Fruit fly (Drosophila melanogaster) whole organism, embryonic: ENCODE results near the gene Dr.
A peak's percentile ranks its signal among the peaks of the same experiment; 100 is the strongest.

Experiments
- Adf1 ChIP-seq: fragments of 200-800 bp; sonication (Bioruptor generic); IDR thresholded peaks from 2 replicates; pipeline ENCODE4 v1.3.6; 2022; ENCODE audit warnings: missing biosample characterization, missing genetic modification characterization
- CG10321 ChIP-seq: fragments of 200-800 bp; sonication (Bioruptor generic); IDR thresholded peaks from 2 replicates; pipeline ENCODE4 v1.3.6; 2022; ENCODE audit warnings: missing biosample characterization, missing genetic modification characterization
- CG10462 ChIP-seq: fragments of 200-800 bp; sonication (Bioruptor generic); optimal IDR thresholded peaks from 2 replicates; lab custom pipeline; 2016; ENCODE audit warnings: missing biosample characterization, missing genetic modification characterization
- CG14050 ChIP-seq: fragments of 200-800 bp; sonication (Bioruptor generic); IDR thresholded peaks from 3 replicates; pipeline ENCODE4 v1.3.6; 2022; ENCODE audit warnings: missing biosample characterization, missing genetic modification characterization
- CG1647 ChIP-seq: fragments of 200-800 bp; sonication (Bioruptor generic); optimal IDR thresholded peaks from 3 replicates; lab custom pipeline; 2016; ENCODE audit warnings: missing biosample characterization, missing genetic modification characterization
- CG16779 ChIP-seq: fragments of 200-800 bp; sonication (Bioruptor generic); IDR thresholded peaks from 2 replicates; pipeline ENCODE4 v1.3.6; 2022; ENCODE audit warnings: missing biosample characterization, missing genetic modification characterization
- CG17612 ChIP-seq: fragments of 200-800 bp; sonication (Bioruptor generic); IDR thresholded peaks from 2 replicates; pipeline ENCODE4 v1.3.6; 2022; ENCODE audit warnings: missing biosample characterization, missing genetic modification characterization
- CG18262 ChIP-seq: fragments of 200-800 bp; optimal IDR thresholded peaks from 3 replicates; lab custom pipeline; 2019; ENCODE audit warnings: missing biosample characterization, mild to moderate bottlenecking, missing genetic modification characterization, moderate library complexity
- CG1832 ChIP-seq: fragments of 200-800 bp; sonication (Bioruptor generic); optimal IDR thresholded peaks from 2 replicates; lab custom pipeline; 2017; ENCODE audit warnings: missing biosample characterization, mild to moderate bottlenecking, missing genetic modification characterization, inconsistent platforms
- CG30020 ChIP-seq: fragments of 200-800 bp; optimal IDR thresholded peaks from 2 replicates; lab custom pipeline; 2019; ENCODE audit warnings: missing biosample characterization, mild to moderate bottlenecking, missing genetic modification characterization, moderate library complexity
- CG3995 ChIP-seq: fragments of 200-800 bp; sonication (Bioruptor generic); optimal IDR thresholded peaks from 3 replicates; lab custom pipeline; 2016; ENCODE audit warnings: missing biosample characterization, missing genetic modification characterization
- CG6813 ChIP-seq: fragments of 200-800 bp; sonication (Bioruptor generic); optimal IDR thresholded peaks from 2 replicates; lab custom pipeline; 2017; ENCODE audit warnings: missing biosample characterization, missing genetic modification characterization, mild to moderate bottlenecking, moderate library complexity, missing genetic modification reagents
- CG8478 ChIP-seq: fragments of >200 bp; optimal IDR thresholded peaks from 2 replicates; lab custom pipeline; 2018
- Drgx ChIP-seq: fragments of 200-800 bp; sonication (Bioruptor generic); IDR thresholded peaks from 2 replicates; pipeline ENCODE4 v1.3.6; 2022; ENCODE audit warnings: missing biosample characterization, missing genetic modification characterization
- Ets65A ChIP-seq: fragments of 200-800 bp; sonication (Bioruptor generic); peaks from one replicate; lab custom pipeline; 2016; ENCODE audit warnings: missing biosample characterization, missing genetic modification characterization
- H15 ChIP-seq: fragments of 200-800 bp; sonication (Bioruptor generic); IDR thresholded peaks from 3 replicates; pipeline ENCODE4 v1.3.6; 2022; ENCODE audit warnings: missing biosample characterization, missing genetic modification characterization
- Hmr ChIP-seq: fragments of 200-800 bp; sonication (Bioruptor generic); optimal IDR thresholded peaks from 3 replicates; lab custom pipeline; 2017; ENCODE audit warnings: mild to moderate bottlenecking, missing biosample characterization, missing genetic modification reagents, missing genetic modification characterization
- Jarid2 ChIP-seq: fragments of 200-800 bp; sonication (Bioruptor generic); optimal IDR thresholded peaks from 3 replicates; lab custom pipeline; 2017; ENCODE audit warnings: mild to moderate bottlenecking, missing biosample characterization, missing genetic modification reagents, missing genetic modification characterization
- NC2α ChIP-seq: fragments of 200-800 bp; sonication (Bioruptor generic); optimal IDR thresholded peaks from 2 replicates; lab custom pipeline; 2016; ENCODE audit warnings: missing biosample characterization, missing genetic modification characterization
- Nf-YB ChIP-seq: fragments of 200-800 bp; sonication (Bioruptor generic); optimal IDR thresholded peaks from 3 replicates; lab custom pipeline; 2019; ENCODE audit warnings: missing biosample characterization, mild to moderate bottlenecking, missing genetic modification characterization, moderate library complexity
- Nf-YC ChIP-seq: fragments of 200-800 bp; optimal IDR thresholded peaks from 3 replicates; lab custom pipeline; 2019; ENCODE audit warnings: missing biosample characterization, mild to moderate bottlenecking, missing genetic modification characterization, moderate library complexity
- Trl ChIP-seq, 3 experiments: fragments of >200 bp in 2 of 3; fragments of 200-800 bp in 1 of 3; sonication (Bioruptor generic) in 1 of 3; optimal IDR thresholded peaks; 2 replicates in 1 of 3; 3 replicates in 2 of 3; lab custom pipeline; 2016 to 2017; ENCODE audit warnings: missing biosample characterization in 1 of 3, missing genetic modification characterization in 1 of 3
- abd-A ChIP-seq: fragments of 200-800 bp; sonication (Bioruptor generic); optimal IDR thresholded peaks from 3 replicates; lab custom pipeline; 2019; ENCODE audit warnings: missing biosample characterization, mild to moderate bottlenecking, missing genetic modification characterization, moderate library complexity
- btn ChIP-seq: fragments of 200-800 bp; sonication (Bioruptor generic); optimal IDR thresholded peaks from 2 replicates; lab custom pipeline; 2016; ENCODE audit warnings: missing biosample characterization, missing genetic modification characterization
- cato ChIP-seq: fragments of 200-800 bp; sonication (Bioruptor generic); optimal IDR thresholded peaks from 2 replicates; lab custom pipeline; 2016; ENCODE audit warnings: missing biosample characterization, missing genetic modification characterization, borderline replicate concordance
- chn ChIP-seq: fragments of 200-800 bp; sonication (Bioruptor generic); optimal IDR thresholded peaks from 2 replicates; lab custom pipeline; 2016; ENCODE audit warnings: missing biosample characterization, missing genetic modification characterization
- crol ChIP-seq: fragments of 200-800 bp; sonication (Bioruptor generic); IDR thresholded peaks from 2 replicates; pipeline ENCODE4 v1.3.6; 2022; ENCODE audit warnings: missing biosample characterization, missing genetic modification characterization
- disco-r ChIP-seq: fragments of 200-800 bp; sonication (Bioruptor generic); optimal IDR thresholded peaks from 2 replicates; lab custom pipeline; 2016; ENCODE audit warnings: missing biosample characterization, missing genetic modification characterization
- ewg ChIP-seq: fragments of 200-800 bp; sonication (Bioruptor generic); optimal IDR thresholded peaks from 3 replicates; lab custom pipeline; 2017; ENCODE audit warnings: mild to moderate bottlenecking, missing biosample characterization, missing genetic modification reagents, missing genetic modification characterization
- fd64A ChIP-seq: fragments of 200-800 bp; sonication (Bioruptor generic); optimal IDR thresholded peaks from 3 replicates; lab custom pipeline; 2018; ENCODE audit warnings: missing biosample characterization, mild to moderate bottlenecking, missing genetic modification characterization
- gt ChIP-seq: fragments of 200-800 bp; sonication (Bioruptor generic); IDR thresholded peaks from 2 replicates; pipeline ENCODE4 v1.3.6; 2022; ENCODE audit warnings: missing biosample characterization, missing genetic modification characterization
- jigr1 ChIP-seq: fragments of 200-800 bp; sonication (Bioruptor generic); IDR thresholded peaks from 3 replicates; pipeline ENCODE4 v1.3.6; 2022; ENCODE audit warnings: missing biosample characterization, missing genetic modification characterization
- nom ChIP-seq: fragments of 200-800 bp; sonication (Bioruptor generic); optimal IDR thresholded peaks from 2 replicates; lab custom pipeline; 2017; ENCODE audit warnings: missing biosample characterization, missing genetic modification characterization, mild to moderate bottlenecking, moderate library complexity, missing genetic modification reagents
- onecut ChIP-seq: fragments of 200-800 bp; sonication (Bioruptor generic); IDR thresholded peaks from 2 replicates; pipeline ENCODE4 v1.3.6; 2022; ENCODE audit warnings: missing biosample characterization, missing genetic modification characterization
- phol ChIP-seq: fragments of 200-800 bp; sonication (Bioruptor generic); optimal IDR thresholded peaks from 3 replicates; lab custom pipeline; 2018; ENCODE audit warnings: missing biosample characterization, mild to moderate bottlenecking, missing genetic modification characterization, moderate library complexity
- seq ChIP-seq: fragments of 200-800 bp; sonication (Bioruptor generic); IDR thresholded peaks from 2 replicates; pipeline ENCODE4 v1.3.6; 2022; ENCODE audit warnings: missing biosample characterization, missing genetic modification characterization
- tll ChIP-seq, 2 experiments: fragments of 200-800 bp in 1 of 2; fragments of >200 bp in 1 of 2; sonication (Bioruptor generic) in 1 of 2; optimal IDR thresholded peaks; 2 replicates each; lab custom pipeline; 2017 to 2019; ENCODE audit warnings: missing biosample characterization in 2 of 2, missing genetic modification characterization in 2 of 2, mild to moderate bottlenecking in 1 of 2, moderate library complexity in 1 of 2

Dr gene

dm6 chr3R:29570239-29570814 lies 14.1 kb downstream of the Dr start:
- TF ChIP-seq Drgx (GFP tag; lab: Robert Waterston, UW), result 0 out of 2 replicates have a peak, but pooled peaks have one; percentile 44
- no peak for TF ChIP-seq CG30020 (tag; lab: Kevin White, UChicago)
- TF ChIP-seq Ets65A, result peak; percentile 37
- peak; percentile 30 for TF ChIP-seq nom (GFP tag; lab: Kevin White, UChicago)
- peak; percentile 60 for TF ChIP-seq crol
- no peak for TF ChIP-seq CG10462 (GFP tag; lab: Kevin White, UChicago)
- no peak for TF ChIP-seq H15
- no peak for TF ChIP-seq cato (GFP tag; lab: Kevin White, UChicago)
- 0 out of 2 replicates have a peak, but pooled peaks have one; percentile 6 for TF ChIP-seq gt (GFP tag; lab: Robert Waterston, UW)
- no peak for TF ChIP-seq ewg (GFP tag; lab: Kevin White, UChicago)
- TF ChIP-seq NC2α (GFP tag; lab: Kevin White, UChicago), result no peak
- TF ChIP-seq, all 482 proteins: peak for 5

dm6 chr3R:29572040-29572648 lies 16.0 kb downstream of the Dr start:
- TF ChIP-seq Hmr (GFP tag; lab: Kevin White, UChicago) (no peak), Trl (optimal IDR thresholded peaks at IDR 0.05; lab: Kevin White, UChicago) (peak; percentile 40 to 42), Trl (GFP tag; optimal IDR thresholded peaks at IDR 0.05; lab: Kevin White, UChicago) (no peak), CG8478 (peak; percentile 77), jigr1 (GFP tag; lab: Robert Waterston, UW) (no peak), onecut (peak; percentile 91), Adf1 (GFP tag; lab: Robert Waterston, UW) (peak; percentile 60), CG10321 (GFP tag; lab: Robert Waterston, UW) (peak; percentile 78), CG16779 (GFP tag; lab: Robert Waterston, UW) (no peak), CG1832 (peak; percentile 70), CG1647 (GFP tag; lab: Kevin White, UChicago) (no peak), Nf-YC (tag; lab: Kevin White, UChicago) (peak; percentile 91), abd-A (tag; lab: Kevin White, UChicago) (peak; percentile 20), fd64A (GFP tag; lab: Kevin White, UChicago) (no peak), CG17612 (GFP tag; lab: Robert Waterston, UW) (no peak), ewg (GFP tag; lab: Kevin White, UChicago) (peak; percentile 96), CG14050 (GFP tag; lab: Robert Waterston, UW) (no peak), Ets65A (peak; percentile 79), seq (GFP tag; lab: Robert Waterston, UW) (peak; percentile 23; the same call in 1 of the 2 replicates), CG18262 (tag; lab: Kevin White, UChicago) (no peak), Jarid2 (peak; percentile 44), btn (no peak), CG6813 (GFP tag; lab: Kevin White, UChicago) (no peak), tll (GFP tag; optimal IDR thresholded peaks at IDR 0.05; lab: Kevin White, UChicago) (peak in 1 of 2 experiments; percentile 66), Nf-YB (GFP tag; lab: Kevin White, UChicago) (peak; percentile 75), phol (tag; lab: Kevin White, UChicago) (no peak), chn (GFP tag; lab: Kevin White, UChicago) (no peak), disco-r (GFP tag; lab: Kevin White, UChicago) (no peak), CG3995 (GFP tag; lab: Kevin White, UChicago) (no peak)
